Worm (Caenorhabditis elegans) whole organism, L2 larva: ENCODE measurements around the gene T03F6.6.
A peak's percentile ranks its signal among the peaks of the same experiment; 100 is the strongest.

ENCODE experiments used
- blmp-1 ChIP-seq: sonication (generic microtip); optimal IDR thresholded peaks from 2 replicates; lab custom pipeline; 2017; ENCODE audit warnings: missing genetic modification characterization, mild to moderate bottlenecking, missing compliant biosample characterization, antibody characterized with exemption, moderate library complexity; ENCODE audit not compliant: insufficient read depth
- lin-39 ChIP-seq: fragments of 150-350 bp; optimal IDR thresholded peaks from 2 replicates; lab custom pipeline; 2014; ENCODE audit warnings: missing biosample characterization, missing genetic modification reagents, missing genetic modification characterization
- unc-39 ChIP-seq: fragments of 150-350 bp; optimal IDR thresholded peaks from 2 replicates; lab custom pipeline; 2014; ENCODE audit warnings: missing biosample characterization, missing genetic modification characterization

- TF ChIP-seq unc-39, result no peak
- TF ChIP-seq blmp-1, result peak; percentile 19
- no peak for TF ChIP-seq lin-39 (tag; lab: Kevin White, UChicago)
Observed at ce11 chrIII:13380881-13381280, 785 bp upstream of the T03F6.6 start.
